Worm (Caenorhabditis elegans) whole organism, midembryonic: ENCODE results near the gene thoc-7.

ENCODE experiments used
- cog-1 ChIP-seq: sonication (generic microtip); optimal IDR thresholded peaks from 2 replicates; lab custom pipeline; 2016; ENCODE audit warnings: missing genetic modification characterization, missing compliant biosample characterization
- flt-1 ChIP-seq: fragments of 200-800 bp; sonication (Bioruptor generic); IDR thresholded peaks from 2 replicates; pipeline ENCODE4 v1.3.6; 2022; ENCODE audit warnings: missing genetic modification characterization, missing compliant biosample characterization
- klf-2 ChIP-seq: fragments of 200-800 bp; sonication (Bioruptor generic); conservative IDR thresholded peaks from 2 replicates; pipeline ENCODE4 v1.3.6; 2022; ENCODE audit warnings: missing genetic modification reagents, missing genetic modification characterization, missing compliant biosample characterization

DNA sequence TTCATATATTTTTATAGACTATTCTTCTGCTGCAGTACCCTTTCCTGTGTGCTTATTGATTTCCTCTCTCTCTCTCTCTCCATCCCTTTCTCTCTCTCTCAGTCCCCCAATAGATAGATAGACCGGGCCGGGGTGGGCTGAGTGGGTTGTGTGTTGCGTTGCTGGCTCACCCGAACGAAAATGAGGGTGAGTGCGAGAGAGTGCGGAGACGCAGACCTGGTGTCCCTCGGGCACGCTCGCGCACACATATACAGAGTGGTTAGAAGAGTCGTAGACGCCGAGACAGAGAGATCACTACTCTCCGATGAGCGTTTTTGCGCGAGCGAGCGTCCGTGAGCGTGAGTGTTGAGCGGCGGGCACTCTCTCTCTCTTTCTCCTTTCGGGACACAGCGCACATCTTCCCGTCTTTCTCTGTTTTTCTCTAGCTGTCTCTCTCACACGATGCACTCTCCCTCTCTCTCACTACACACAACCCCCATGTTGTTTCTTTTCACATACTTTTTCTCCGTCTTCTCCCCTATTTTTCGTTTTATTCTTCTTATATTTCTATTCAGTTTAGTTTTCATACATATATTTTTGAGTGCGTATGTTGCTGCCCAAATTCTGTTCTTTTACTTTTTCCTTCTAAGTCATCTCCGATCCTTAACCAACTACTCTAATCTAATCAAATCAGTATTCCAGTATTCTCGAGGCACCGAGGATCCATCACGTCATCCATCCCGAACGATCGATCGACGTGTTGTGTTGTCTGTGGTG is 5.1 kb downstream of the thoc-7 start, which contains the start of gene lin-66:
- TF ChIP-seq klf-2 (GFP tag; lab: Robert Waterston, UW), result no peak
- peak; percentile 75 for TF ChIP-seq flt-1 (GFP tag; lab: Robert Waterston, UW)
- peak; percentile 86 for TF ChIP-seq cog-1 (tag; lab: Kevin White, UChicago)
